Fruit fly (Drosophila melanogaster) whole organism, pupa: ENCODE results near the gene Cpr67Fa1.

Experiments used
- CG15710 ChIP-seq: fragments of 200-800 bp; sonication (Bioruptor generic); optimal IDR thresholded peaks from 2 replicates; lab custom pipeline; 2018; ENCODE audit warnings: missing biosample characterization, mild to moderate bottlenecking, missing genetic modification characterization, moderate library complexity
- CG8159 ChIP-seq: fragments of 200-800 bp; sonication (Bioruptor generic); optimal IDR thresholded peaks from 3 replicates; lab custom pipeline; 2018; ENCODE audit warnings: missing biosample characterization, mild to moderate bottlenecking, missing genetic modification characterization, moderate library complexity
- Ets98B ChIP-seq: fragments of 200-800 bp; sonication (Bioruptor generic); IDR thresholded peaks from 2 replicates; pipeline ENCODE4 v1.3.6; 2022; ENCODE audit warnings: missing biosample characterization, missing genetic modification characterization
- Pif1A ChIP-seq: fragments of 200-800 bp; sonication (Bioruptor generic); optimal IDR thresholded peaks from 3 replicates; lab custom pipeline; 2016; ENCODE audit warnings: missing biosample characterization, missing genetic modification characterization
- rn ChIP-seq: fragments of 200-800 bp; sonication (Bioruptor generic); IDR thresholded peaks from 2 replicates; pipeline ENCODE4 v1.3.6; 2022; ENCODE audit warnings: missing biosample characterization, missing genetic modification characterization

dm6 chr3L:10844548-10845530, 45.0 kb upstream of the Cpr67Fa1 start:
- peak; percentile 49 for TF ChIP-seq CG8159 (tag; lab: Kevin White, UChicago)
- no peak for TF ChIP-seq rn
- TF ChIP-seq Pif1A (GFP tag; lab: Kevin White, UChicago) = no peak
- peak; percentile 2 for TF ChIP-seq CG15710 (tag; lab: Kevin White, UChicago)
- no peak for TF ChIP-seq Ets98B (GFP tag; lab: Robert Waterston, UW)
